Worm (Caenorhabditis elegans) whole organism, L1 larva: ENCODE results near the gene srg-69.

Experiments
- dpl-1 ChIP-seq, 3 experiments: fragments of 150-350 bp in 2 of 3; sonication (generic microtip) in 1 of 3; optimal IDR thresholded peaks; 2 replicates each; lab custom pipeline; 2014 to 2017; ENCODE audit warnings: missing biosample characterization in 3 of 3, missing genetic modification characterization in 3 of 3, missing genetic modification reagents in 3 of 3
- lin-35 ChIP-seq, 2 experiments: fragments of 150-350 bp; optimal IDR thresholded peaks; 2 replicates each; lab custom pipeline; 2014; ENCODE audit warnings: missing biosample characterization in 2 of 2, missing genetic modification characterization in 2 of 2, missing genetic modification reagents in 2 of 2
- mdl-1 ChIP-seq, 2 experiments: fragments of 150-350 bp; optimal IDR thresholded peaks; 2 replicates each; lab custom pipeline; 2014 to 2017; ENCODE audit warnings: missing biosample characterization in 2 of 2, missing genetic modification characterization in 2 of 2, inconsistent platforms in 1 of 2
- mep-1 ChIP-seq: fragments of 150-350 bp; optimal IDR thresholded peaks from 2 replicates; lab custom pipeline; 2014; ENCODE audit warnings: missing biosample characterization, missing genetic modification characterization
- nhr-28 ChIP-seq: fragments of 150-350 bp; optimal IDR thresholded peaks from 2 replicates; lab custom pipeline; 2014; ENCODE audit warnings: missing biosample characterization, missing genetic modification characterization
- nhr-77 ChIP-seq: fragments of 150-350 bp; optimal IDR thresholded peaks from 2 replicates; lab custom pipeline; 2014; ENCODE audit warnings: missing biosample characterization, missing genetic modification characterization
- unc-130 ChIP-seq: fragments of 150-350 bp; optimal IDR thresholded peaks from 2 replicates; lab custom pipeline; 2017; ENCODE audit warnings: missing biosample characterization, missing genetic modification characterization, inconsistent platforms
- unc-62 ChIP-seq: fragments of 150-350 bp; optimal IDR thresholded peaks from 2 replicates; lab custom pipeline; 2014; ENCODE audit warnings: missing biosample characterization, missing genetic modification reagents, missing genetic modification characterization
- ztf-11 ChIP-seq, 2 experiments: sonication (generic microtip); optimal IDR thresholded peaks; 2 replicates each; lab custom pipeline; 2016 to 2017; ENCODE audit warnings: missing genetic modification characterization in 2 of 2, missing biosample characterization in 1 of 2, missing compliant biosample characterization in 1 of 2

- TF ChIP-seq unc-62 (GFP tag; lab: Kevin White, UChicago) (no peak), unc-130 (no peak), lin-35 (GFP tag; optimal IDR thresholded peaks at IDR 0.05; lab: Kevin White, UChicago) (no peak), mdl-1 (tag; optimal IDR thresholded peaks at IDR 0.05; lab: Kevin White, UChicago) (no peak), nhr-77 (tag; lab: Kevin White, UChicago) (no peak), mep-1 (tag; lab: Kevin White, UChicago) (no peak), nhr-28 (tag; lab: Kevin White, UChicago) (no peak), ztf-11 (tag; optimal IDR thresholded peaks at IDR 0.05; lab: Kevin White, UChicago) (no peak), dpl-1 (GFP tag; optimal IDR thresholded peaks at IDR 0.05; lab: Kevin White, UChicago) (no peak)
Measured at ce11 chrII:5398779-5399178, 43.3 kb downstream of the srg-69 start, which contains the start of gene fbxl-3.
